Fruit fly (Drosophila melanogaster) whole organism, embryonic: ENCODE results near the gene Dnaaf4.

ENCODE experiments used
- Abd-B ChIP-seq: fragments of 200-800 bp; sonication (Bioruptor generic); optimal IDR thresholded peaks from 2 replicates; lab custom pipeline; 2018; ENCODE audit warnings: missing biosample characterization, mild to moderate bottlenecking, missing genetic modification characterization, moderate library complexity
- Bgb ChIP-seq: fragments of 200-800 bp; sonication (Bioruptor generic); IDR thresholded peaks from 2 replicates; pipeline ENCODE4 v1.3.6; 2022; ENCODE audit warnings: missing biosample characterization, missing genetic modification characterization; ENCODE audit not compliant: partially characterized antibody
- CG11247 ChIP-seq: fragments of 200-800 bp; sonication (Bioruptor generic); IDR thresholded peaks from 2 replicates; pipeline ENCODE4 v1.3.6; 2022; ENCODE audit warnings: missing biosample characterization, missing genetic modification characterization
- CG11456 ChIP-seq: fragments of 200-800 bp; sonication (Bioruptor generic); IDR thresholded peaks from 3 replicates; pipeline ENCODE4 v1.3.6; 2022; ENCODE audit warnings: missing biosample characterization, missing genetic modification characterization
- CG11695 ChIP-seq: fragments of 200-800 bp; sonication (Bioruptor generic); IDR thresholded peaks from 3 replicates; pipeline ENCODE4 v1.3.6; 2022; ENCODE audit warnings: missing biosample characterization, missing genetic modification characterization
- CG12391 ChIP-seq: fragments of 200-800 bp; sonication (Bioruptor generic); optimal IDR thresholded peaks from 3 replicates; lab custom pipeline; 2018; ENCODE audit warnings: missing biosample characterization, mild to moderate bottlenecking, missing genetic modification characterization, moderate library complexity
- CG12659 ChIP-seq: fragments of 200-800 bp; sonication (Bioruptor generic); optimal IDR thresholded peaks from 3 replicates; lab custom pipeline; 2017; ENCODE audit warnings: mild to moderate bottlenecking, missing biosample characterization, missing genetic modification reagents, missing genetic modification characterization
- CG13624 ChIP-seq: fragments of 200-800 bp; sonication (Bioruptor generic); optimal IDR thresholded peaks from 2 replicates; lab custom pipeline; 2016; ENCODE audit warnings: missing biosample characterization, missing genetic modification characterization
- CG15073 ChIP-seq: fragments of 200-800 bp; sonication (Bioruptor generic); optimal IDR thresholded peaks from 2 replicates; lab custom pipeline; 2016; ENCODE audit warnings: missing biosample characterization, missing genetic modification characterization
- CG17385 ChIP-seq: fragments of 200-800 bp; sonication (Bioruptor generic); optimal IDR thresholded peaks from 3 replicates; lab custom pipeline; 2018; ENCODE audit warnings: missing biosample characterization, mild to moderate bottlenecking, missing genetic modification characterization
- CG3726 ChIP-seq: fragments of 200-800 bp; sonication (Bioruptor generic); IDR thresholded peaks from 3 replicates; pipeline ENCODE4, ENCODE4 v1.3.6; 2022; ENCODE audit warnings: missing biosample characterization, missing genetic modification characterization
- CG7786 ChIP-seq: fragments of 200-800 bp; sonication (Bioruptor generic); optimal IDR thresholded peaks from 2 replicates; lab custom pipeline; 2016; ENCODE audit warnings: missing biosample characterization, missing genetic modification characterization
- CG7928 ChIP-seq: fragments of 200-800 bp; sonication (Bioruptor generic); optimal IDR thresholded peaks from 2 replicates; lab custom pipeline; 2017; ENCODE audit warnings: missing biosample characterization, mild to moderate bottlenecking, missing genetic modification characterization
- CG7963 ChIP-seq: fragments of 200-800 bp; sonication (Bioruptor generic); IDR thresholded peaks from 3 replicates; pipeline ENCODE4 v1.3.6; 2022; ENCODE audit warnings: missing biosample characterization, missing genetic modification characterization; ENCODE audit not compliant: partially characterized antibody
- CG8924 ChIP-seq: fragments of 200-800 bp; optimal IDR thresholded peaks from 3 replicates; lab custom pipeline; 2019; ENCODE audit warnings: missing biosample characterization, mild to moderate bottlenecking, missing genetic modification characterization, moderate library complexity
- CG9817 ChIP-seq: fragments of 200-800 bp; sonication (Bioruptor generic); optimal IDR thresholded peaks from 2 replicates; lab custom pipeline; 2018; ENCODE audit warnings: missing biosample characterization, mild to moderate bottlenecking, missing genetic modification characterization, moderate library complexity
- CG9932 ChIP-seq: fragments of 200-800 bp; sonication (Bioruptor generic); IDR thresholded peaks from 2 replicates; pipeline ENCODE4 v1.3.6; 2022; ENCODE audit warnings: missing biosample characterization, missing genetic modification characterization
- E2f2 ChIP-seq: fragments of 200-800 bp; sonication (Bioruptor generic); IDR thresholded peaks from 2 replicates; pipeline ENCODE4 v1.3.6; 2022; ENCODE audit warnings: missing biosample characterization, missing genetic modification characterization
- Ets65A ChIP-seq: fragments of 200-800 bp; sonication (Bioruptor generic); peaks from one replicate; lab custom pipeline; 2016; ENCODE audit warnings: missing biosample characterization, missing genetic modification characterization
- Gug ChIP-seq: fragments of 200-800 bp; sonication (Bioruptor generic); IDR thresholded peaks from 4 replicates; pipeline ENCODE4 v1.3.6; 2022; ENCODE audit warnings: missing biosample characterization, missing genetic modification characterization
- HLH4C ChIP-seq: fragments of 200-800 bp; sonication (Bioruptor generic); IDR thresholded peaks from 3 replicates; pipeline ENCODE4 v1.3.6; 2022; ENCODE audit warnings: missing biosample characterization, missing genetic modification characterization; ENCODE audit not compliant: partially characterized antibody
- Hmr ChIP-seq: fragments of 200-800 bp; sonication (Bioruptor generic); optimal IDR thresholded peaks from 3 replicates; lab custom pipeline; 2017; ENCODE audit warnings: mild to moderate bottlenecking, missing biosample characterization, missing genetic modification reagents, missing genetic modification characterization
- Hr3 ChIP-seq: fragments of 200-800 bp; sonication (Bioruptor generic); optimal IDR thresholded peaks from 3 replicates; lab custom pipeline; 2016; ENCODE audit warnings: missing biosample characterization, missing genetic modification characterization
- NC2α ChIP-seq: fragments of 200-800 bp; sonication (Bioruptor generic); optimal IDR thresholded peaks from 2 replicates; lab custom pipeline; 2016; ENCODE audit warnings: missing biosample characterization, missing genetic modification characterization
- NC2β ChIP-seq: fragments of 200-800 bp; sonication (Bioruptor generic); optimal IDR thresholded peaks from 2 replicates; lab custom pipeline; 2016; ENCODE audit warnings: missing biosample characterization, missing genetic modification characterization
- Oli ChIP-seq: fragments of 200-800 bp; sonication (Bioruptor generic); optimal IDR thresholded peaks from 2 replicates; lab custom pipeline; 2018; ENCODE audit warnings: missing biosample characterization, mild to moderate bottlenecking, missing genetic modification characterization, moderate library complexity
- Six4 ChIP-seq: fragments of 200-800 bp; sonication (Bioruptor generic); optimal IDR thresholded peaks from 2 replicates; lab custom pipeline; 2016; ENCODE audit warnings: missing biosample characterization, missing genetic modification characterization
- Spps ChIP-seq: fragments of 200-800 bp; sonication (Bioruptor generic); optimal IDR thresholded peaks from 2 replicates; lab custom pipeline; 2018; ENCODE audit warnings: missing biosample characterization, mild to moderate bottlenecking, missing genetic modification characterization
- al ChIP-seq: fragments of 200-800 bp; sonication (Bioruptor generic); IDR thresholded peaks from 2 replicates; pipeline ENCODE4 v1.3.6; 2022; ENCODE audit warnings: missing biosample characterization, missing genetic modification characterization
- bcd ChIP-seq: fragments of 200-800 bp; sonication (Bioruptor generic); optimal IDR thresholded peaks from 2 replicates; lab custom pipeline; 2017; ENCODE audit warnings: missing biosample characterization, mild to moderate bottlenecking, missing genetic modification characterization
- bowl ChIP-seq: fragments of 200-800 bp; sonication (Bioruptor generic); IDR thresholded peaks from 2 replicates; pipeline ENCODE4 v1.3.6; 2022; ENCODE audit warnings: missing biosample characterization, missing genetic modification characterization
- btn ChIP-seq: fragments of 200-800 bp; sonication (Bioruptor generic); optimal IDR thresholded peaks from 2 replicates; lab custom pipeline; 2016; ENCODE audit warnings: missing biosample characterization, missing genetic modification characterization
- chm ChIP-seq: fragments of 200-800 bp; sonication (Bioruptor generic); IDR thresholded peaks from 2 replicates; pipeline ENCODE4 v1.3.6; 2022; ENCODE audit warnings: missing biosample characterization, missing genetic modification characterization
- ci ChIP-seq: fragments of 200-800 bp; sonication (Bioruptor generic); IDR thresholded peaks from 3 replicates; pipeline ENCODE4 v1.3.6; 2022; ENCODE audit warnings: missing biosample characterization, missing genetic modification characterization
- dati ChIP-seq: fragments of 200-800 bp; sonication (Bioruptor generic); IDR thresholded peaks from 2 replicates; pipeline ENCODE4 v1.3.6; 2022; ENCODE audit warnings: missing biosample characterization, missing genetic modification characterization
- disco-r ChIP-seq: fragments of 200-800 bp; sonication (Bioruptor generic); optimal IDR thresholded peaks from 2 replicates; lab custom pipeline; 2016; ENCODE audit warnings: missing biosample characterization, missing genetic modification characterization
- dpn ChIP-seq, 2 experiments: fragments of 200-800 bp; sonication (Bioruptor generic); optimal IDR thresholded peaks; 3 replicates each; lab custom pipeline; 2016; ENCODE audit warnings: missing biosample characterization in 2 of 2, missing genetic modification characterization in 2 of 2
- fd3F ChIP-seq: fragments of 200-800 bp; sonication (Bioruptor generic); optimal IDR thresholded peaks from 2 replicates; lab custom pipeline; 2018; ENCODE audit warnings: missing biosample characterization, mild to moderate bottlenecking, missing genetic modification characterization, moderate library complexity
- fd64A ChIP-seq: fragments of 200-800 bp; sonication (Bioruptor generic); optimal IDR thresholded peaks from 3 replicates; lab custom pipeline; 2018; ENCODE audit warnings: missing biosample characterization, mild to moderate bottlenecking, missing genetic modification characterization
- fru ChIP-seq: fragments of >200 bp; optimal IDR thresholded peaks from 2 replicates; lab custom pipeline; 2017
- gcm2 ChIP-seq: fragments of 200-800 bp; sonication (Bioruptor generic); optimal IDR thresholded peaks from 2 replicates; lab custom pipeline; 2016; ENCODE audit warnings: missing biosample characterization, missing genetic modification characterization
- gem ChIP-seq: fragments of 200-800 bp; sonication (Bioruptor generic); optimal IDR thresholded peaks from 2 replicates; lab custom pipeline; 2019; ENCODE audit warnings: missing biosample characterization, mild to moderate bottlenecking, missing genetic modification characterization, moderate library complexity
- jigr1 ChIP-seq: fragments of 200-800 bp; sonication (Bioruptor generic); IDR thresholded peaks from 3 replicates; pipeline ENCODE4 v1.3.6; 2022; ENCODE audit warnings: missing biosample characterization, missing genetic modification characterization
- mld ChIP-seq: fragments of 200-800 bp; sonication (Bioruptor generic); IDR thresholded peaks from 3 replicates; pipeline ENCODE4 v1.3.6; 2022; ENCODE audit warnings: missing biosample characterization, missing genetic modification characterization; ENCODE audit not compliant: partially characterized antibody
- odd ChIP-seq: fragments of 200-800 bp; sonication (Bioruptor generic); optimal IDR thresholded peaks from 2 replicates; lab custom pipeline; 2017; ENCODE audit warnings: missing biosample characterization, mild to moderate bottlenecking, missing genetic modification characterization
- pzg ChIP-seq: fragments of 200-800 bp; sonication (Bioruptor generic); optimal IDR thresholded peaks from 3 replicates; lab custom pipeline; 2018; ENCODE audit warnings: missing biosample characterization, mild to moderate bottlenecking, missing genetic modification characterization, moderate library complexity
- slbo ChIP-seq: fragments of 200-800 bp; sonication (Bioruptor generic); IDR thresholded peaks from 2 replicates; pipeline ENCODE4 v1.3.6; 2022; ENCODE audit warnings: missing biosample characterization, missing genetic modification characterization
- slou ChIP-seq: fragments of 200-800 bp; sonication (Bioruptor generic); optimal IDR thresholded peaks from 3 replicates; lab custom pipeline; 2016; ENCODE audit warnings: missing biosample characterization, missing genetic modification characterization
- sna ChIP-seq: fragments of 200-800 bp; sonication (Bioruptor generic); IDR thresholded peaks from 2 replicates; pipeline ENCODE4 v1.3.6; 2022; ENCODE audit warnings: missing biosample characterization, missing genetic modification characterization; ENCODE audit not compliant: partially characterized antibody
- ssp ChIP-seq: fragments of 200-800 bp; sonication (Bioruptor generic); IDR thresholded peaks from 2 replicates; pipeline ENCODE4 v1.3.6; 2022; ENCODE audit warnings: missing biosample characterization, missing genetic modification characterization
- stwl ChIP-seq: fragments of 200-800 bp; sonication (Bioruptor generic); optimal IDR thresholded peaks from 3 replicates; lab custom pipeline; 2018; ENCODE audit warnings: missing biosample characterization, mild to moderate bottlenecking, missing genetic modification characterization, moderate library complexity

Gene Dnaaf4

dm6 chr2L:11091111-11091510, 30.4 kb downstream of the Dnaaf4 start, which contains the start of gene Wdr59 (continued):
- TF ChIP-seq HLH4C (GFP tag; lab: Robert Waterston, UW) (peak; percentile 73), Spps (tag; lab: Kevin White, UChicago) (peak; percentile 12), CG13624 (GFP tag; lab: Kevin White, UChicago) (no peak), CG12659 (GFP tag; lab: Kevin White, UChicago) (peak; percentile 20), NC2α (GFP tag; lab: Kevin White, UChicago) (no peak), Hr3 (peak; percentile 53), Six4 (GFP tag; lab: Kevin White, UChicago) (peak; percentile 47), NC2β (GFP tag; lab: Kevin White, UChicago) (no peak), ssp (GFP tag; lab: Robert Waterston, UW) (0 out of 2 replicates have a peak, but pooled peaks have one; percentile 13), gcm2 (GFP tag; lab: Kevin White, UChicago) (no peak), CG11695 (GFP tag; lab: Robert Waterston, UW) (no peak), Ets65A (GFP tag; lab: Kevin White, UChicago) (peak; percentile 55), dati (no peak), btn (GFP tag; lab: Kevin White, UChicago) (no peak), Bgb (GFP tag; lab: Robert Waterston, UW) (peak; percentile 62; the same call in 1 of the 2 replicates), CG9817 (tag; lab: Kevin White, UChicago) (peak; percentile 42), dpn (GFP tag; optimal IDR thresholded peaks at IDR 0.05; lab: Kevin White, UChicago) (peak; percentile 22 to 50), CG3726 (no peak), fd64A (GFP tag; lab: Kevin White, UChicago) (no peak), al (peak; percentile 26; the same call in 1 of the 2 replicates), E2f2 (GFP tag; lab: Robert Waterston, UW) (peak; percentile 90), CG8924 (tag; lab: Kevin White, UChicago) (peak; percentile 29), CG7928 (GFP tag; lab: Kevin White, UChicago) (peak; percentile 38), stwl (peak; percentile 38), Abd-B (GFP tag; lab: Kevin White, UChicago) (peak; percentile 58), CG7963 (GFP tag; lab: Robert Waterston, UW) (0 out of 3 replicates have a peak, but pooled peaks have one; percentile 48), sna (GFP tag; lab: Robert Waterston, UW) (peak; percentile 52), CG17385 (no peak), pzg (peak; percentile 47), CG7786 (GFP tag; lab: Kevin White, UChicago) (no peak), disco-r (GFP tag; lab: Kevin White, UChicago) (no peak), fd3F (GFP tag; lab: Kevin White, UChicago) (no peak), odd (GFP tag; lab: Kevin White, UChicago) (no peak), gem (tag; lab: Kevin White, UChicago) (no peak)

- TF ChIP-seq Oli (no peak), CG15073 (GFP tag; lab: Kevin White, UChicago) (no peak), chm (GFP tag; lab: Robert Waterston, UW) (no peak), bcd (peak; percentile 17), CG11247 (GFP tag; lab: Robert Waterston, UW) (0 out of 2 replicates have a peak, but pooled peaks have one; percentile 9), CG7928 (GFP tag; lab: Kevin White, UChicago) (peak; percentile 83), bowl (GFP tag; lab: Robert Waterston, UW) (0 out of 2 replicates have a peak, but pooled peaks have one; percentile 44), Gug (peak; percentile 18; the same call in 1 of the 4 replicates), CG11456 (GFP tag; lab: Robert Waterston, UW) (0 out of 3 replicates have a peak, but pooled peaks have one; percentile 7), slou (GFP tag; lab: Kevin White, UChicago) (no peak), slbo (peak; percentile 60; the same call in 1 of the 2 replicates), mld (GFP tag; lab: Robert Waterston, UW) (0 out of 3 replicates have a peak, but pooled peaks have one; percentile 28), CG12391 (tag; lab: Kevin White, UChicago) (peak; percentile 19), CG9932 (peak; percentile 41), jigr1 (GFP tag; lab: Robert Waterston, UW) (0 out of 3 replicates have a peak, but pooled peaks have one; percentile 19), Hmr (peak; percentile 18), ci (GFP tag; lab: Robert Waterston, UW) (peak; percentile 27; the same call in 1 of the 3 replicates), fru (lab: Kevin White, UChicago) (no peak)
Observed at dm6 chr2L:11086357-11086924, 35.1 kb downstream of the Dnaaf4 start, which contains the start of gene CG16854. Gene CG16854, plus strand, starts transcription at chr2L:11086721.
